Worm (Caenorhabditis elegans) whole organism, mixed stage, embryonic: ENCODE results near the gene byn-1.

Experiments used
- M03D4.4 ChIP-seq: sonication (generic microtip); optimal IDR thresholded peaks from 2 replicates; lab custom pipeline; 2017; ENCODE audit warnings: mild to moderate bottlenecking, missing genetic modification characterization, missing compliant biosample characterization
- ceh-39 ChIP-seq: fragments of 150-350 bp; optimal IDR thresholded peaks from 2 replicates; lab custom pipeline; 2014; ENCODE audit warnings: missing biosample characterization, missing genetic modification characterization
- ces-1 ChIP-seq: fragments of 150-350 bp; optimal IDR thresholded peaks from 2 replicates; lab custom pipeline; 2014; ENCODE audit warnings: missing biosample characterization, missing genetic modification reagents, missing genetic modification characterization
- mab-5 ChIP-seq: fragments of 150-350 bp; optimal IDR thresholded peaks from 2 replicates; lab custom pipeline; 2014; ENCODE audit warnings: missing biosample characterization, missing genetic modification characterization
- nhr-28 ChIP-seq: fragments of 150-350 bp; optimal IDR thresholded peaks from 2 replicates; lab custom pipeline; 2014; ENCODE audit warnings: missing biosample characterization, missing genetic modification characterization
- nhr-76 ChIP-seq: sonication (generic microtip); optimal IDR thresholded peaks from 2 replicates; lab custom pipeline; 2017; ENCODE audit warnings: missing biosample characterization, missing genetic modification characterization
- pha-4 ChIP-seq: fragments of 150-350 bp; optimal IDR thresholded peaks from 2 replicates; lab custom pipeline; 2018; ENCODE audit warnings: missing biosample characterization, missing genetic modification reagents, missing genetic modification characterization
- snpc-4 ChIP-seq: fragments of 150-350 bp; optimal IDR thresholded peaks from 2 replicates; lab custom pipeline; 2014; ENCODE audit warnings: missing biosample characterization, missing genetic modification characterization
- sptf-1 ChIP-seq: sonication (generic microtip); optimal IDR thresholded peaks from 2 replicates; lab custom pipeline; 2017; ENCODE audit warnings: mild to moderate bottlenecking, missing genetic modification characterization, moderate library complexity, missing compliant biosample characterization
- unc-39 ChIP-seq: fragments of 150-350 bp; optimal IDR thresholded peaks from 2 replicates; lab custom pipeline; 2014; ENCODE audit warnings: missing biosample characterization, missing genetic modification characterization
- unc-62 ChIP-seq: fragments of 150-350 bp; optimal IDR thresholded peaks from 2 replicates; lab custom pipeline; 2014; ENCODE audit warnings: missing biosample characterization, missing genetic modification reagents, missing genetic modification characterization

DNA sequence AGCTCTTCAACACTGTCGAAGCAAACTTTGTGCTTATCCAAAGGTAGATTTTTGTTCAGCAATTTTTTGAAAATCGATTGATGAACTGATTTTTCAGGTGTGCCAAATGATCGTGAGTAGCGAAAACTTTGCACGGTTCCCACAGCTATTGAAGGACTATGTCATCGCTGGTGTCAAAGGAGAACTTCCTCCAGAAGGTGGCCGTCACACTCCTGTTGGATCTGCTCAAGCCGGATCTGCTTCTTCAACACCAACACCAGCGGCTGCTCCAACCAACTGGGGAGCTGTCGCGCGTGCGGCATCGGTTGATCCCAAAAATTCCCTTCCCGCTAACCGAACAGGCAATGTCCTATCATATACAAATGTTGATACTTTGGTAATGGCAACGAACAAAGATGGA, 21.6 kb downstream of the byn-1 start:
- TF ChIP-seq snpc-4 (tag; lab: Kevin White, UChicago) = no peak
- TF ChIP-seq unc-62 = no peak
- TF ChIP-seq sptf-1 (tag; lab: Kevin White, UChicago) = no peak
- no peak for TF ChIP-seq M03D4.4 (tag; lab: Kevin White, UChicago)
- TF ChIP-seq unc-39 = no peak
- no peak for TF ChIP-seq pha-4 (tag; lab: Kevin White, UChicago)
- TF ChIP-seq ces-1 (GFP tag; lab: Kevin White, UChicago) = no peak
- TF ChIP-seq nhr-28 = no peak
- TF ChIP-seq ceh-39 = no peak
- no peak for TF ChIP-seq mab-5 (tag; lab: Kevin White, UChicago)
- TF ChIP-seq nhr-76 = no peak
